Worm (Caenorhabditis elegans) whole organism, mixed stage, embryonic: ENCODE data around the gene K09E3.7.

ENCODE experiments used
- M03D4.4 ChIP-seq: sonication (generic microtip); optimal IDR thresholded peaks from 2 replicates; lab custom pipeline; 2017; ENCODE audit warnings: mild to moderate bottlenecking, missing genetic modification characterization, missing compliant biosample characterization
- blmp-1 ChIP-seq: fragments of 150-350 bp; optimal IDR thresholded peaks from 2 replicates; lab custom pipeline; 2014; ENCODE audit warnings: missing biosample characterization, missing genetic modification characterization
- ceh-83 ChIP-seq: fragments of 200-800 bp; sonication (Bioruptor generic); optimal IDR thresholded peaks from 2 replicates; lab custom pipeline; 2018; ENCODE audit warnings: mild to moderate bottlenecking, missing genetic modification characterization, missing compliant biosample characterization
- cnd-1 ChIP-seq: fragments of 200-800 bp; sonication (Bioruptor generic); optimal IDR thresholded peaks from 2 replicates; lab custom pipeline; 2018; ENCODE audit warnings: mild to moderate bottlenecking, missing genetic modification characterization, missing compliant biosample characterization
- elt-3 ChIP-seq: fragments of 150-350 bp; optimal IDR thresholded peaks from 2 replicates; lab custom pipeline; 2014; ENCODE audit warnings: missing biosample characterization, missing genetic modification characterization
- lin-13 ChIP-seq: fragments of 150-350 bp; optimal IDR thresholded peaks from 2 replicates; lab custom pipeline; 2014; ENCODE audit warnings: missing biosample characterization, missing genetic modification characterization
- lin-32 ChIP-seq: fragments of 200-800 bp; sonication (Bioruptor generic); optimal IDR thresholded peaks from 2 replicates; lab custom pipeline; 2018; ENCODE audit warnings: mild to moderate bottlenecking, missing genetic modification characterization, missing compliant biosample characterization
- lsy-2 ChIP-seq: fragments of 150-350 bp; optimal IDR thresholded peaks from 2 replicates; lab custom pipeline; 2014; ENCODE audit warnings: missing biosample characterization, missing genetic modification characterization
- nhr-237 ChIP-seq: fragments of 150-350 bp; optimal IDR thresholded peaks from 2 replicates; lab custom pipeline; 2014; ENCODE audit warnings: missing biosample characterization, missing genetic modification characterization
- nhr-28 ChIP-seq: fragments of 150-350 bp; optimal IDR thresholded peaks from 2 replicates; lab custom pipeline; 2014; ENCODE audit warnings: missing biosample characterization, missing genetic modification characterization
- pha-4 ChIP-seq: fragments of 150-350 bp; optimal IDR thresholded peaks from 2 replicates; lab custom pipeline; 2018; ENCODE audit warnings: missing biosample characterization, missing genetic modification reagents, missing genetic modification characterization
- sem-2 ChIP-seq: fragments of 200-800 bp; sonication (Bioruptor generic); optimal IDR thresholded peaks from 2 replicates; lab custom pipeline; 2018; ENCODE audit warnings: mild to moderate bottlenecking, missing genetic modification characterization, missing compliant biosample characterization
- unc-62 ChIP-seq: fragments of 150-350 bp; optimal IDR thresholded peaks from 2 replicates; lab custom pipeline; 2014; ENCODE audit warnings: missing biosample characterization, missing genetic modification reagents, missing genetic modification characterization

DNA sequence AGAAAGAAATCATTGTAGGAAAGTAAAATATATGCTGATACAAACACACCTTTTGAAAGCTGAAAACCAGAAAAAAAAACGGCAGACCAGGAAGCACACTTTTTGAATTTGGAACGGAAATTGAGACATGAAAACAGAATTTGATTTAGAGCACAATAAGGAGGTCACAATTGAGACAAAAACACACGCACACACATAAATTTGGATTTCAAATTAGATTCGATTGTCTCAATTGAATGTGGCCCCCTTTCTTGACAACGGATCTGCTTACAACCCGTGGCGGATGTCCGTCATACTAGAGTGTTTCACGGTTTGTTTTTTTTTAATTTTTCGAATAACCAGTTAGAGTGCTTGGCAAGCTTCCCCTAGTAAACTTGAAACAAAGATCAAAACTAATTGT, 33.8 kb upstream of the K09E3.7 start:
- TF ChIP-seq lin-13: no peak
- TF ChIP-seq cnd-1 (tag; lab: Kevin White, UChicago): no peak
- no peak for TF ChIP-seq elt-3 (tag; lab: Kevin White, UChicago)
- TF ChIP-seq unc-62: no peak
- TF ChIP-seq sem-2 (GFP tag; lab: Kevin White, UChicago): no peak
- no peak for TF ChIP-seq ceh-83 (GFP tag; lab: Kevin White, UChicago)
- TF ChIP-seq nhr-28: no peak
- TF ChIP-seq lsy-2 (tag; lab: Kevin White, UChicago): no peak
- TF ChIP-seq pha-4 (tag; lab: Kevin White, UChicago): no peak
- TF ChIP-seq M03D4.4 (tag; lab: Kevin White, UChicago): no peak
- TF ChIP-seq lin-32 (GFP tag; lab: Kevin White, UChicago): no peak
- TF ChIP-seq blmp-1 (tag; lab: Kevin White, UChicago): no peak
- TF ChIP-seq nhr-237 (tag; lab: Kevin White, UChicago): no peak
